Worm (Caenorhabditis elegans) whole organism, L4 larva: Measurements from ENCODE around the gene F48F5.6.

Source experiments
- F10B5.3 ChIP-seq: sonication (generic microtip); optimal IDR thresholded peaks from 2 replicates; lab custom pipeline; 2016; ENCODE audit warnings: mild to moderate bottlenecking, missing genetic modification characterization, missing compliant biosample characterization
- T20F7.1 ChIP-seq: fragments of 200-800 bp; sonication (Bioruptor generic); optimal IDR thresholded peaks from 2 replicates; lab custom pipeline; 2018; ENCODE audit warnings: mild to moderate bottlenecking, missing genetic modification characterization, missing compliant biosample characterization
- ama-1 ChIP-seq: fragments of 150-350 bp; optimal IDR thresholded peaks from 2 replicates; lab custom pipeline; 2014; ENCODE audit warnings: inconsistent platforms, mixed read lengths
- cey-2 ChIP-seq: sonication (generic microtip); optimal IDR thresholded peaks from 3 replicates; lab custom pipeline; 2017; ENCODE audit warnings: missing genetic modification characterization, mild to moderate bottlenecking, missing compliant biosample characterization, antibody characterized with exemption, borderline replicate concordance; ENCODE audit not compliant: insufficient read depth
- nhr-237 ChIP-seq: sonication (generic microtip); optimal IDR thresholded peaks from 2 replicates; lab custom pipeline; 2017; ENCODE audit warnings: missing biosample characterization, missing genetic modification characterization
- nhr-77 ChIP-seq: fragments of 150-350 bp; optimal IDR thresholded peaks from 2 replicates; lab custom pipeline; 2014; ENCODE audit warnings: missing biosample characterization, missing genetic modification characterization

ce11 chrV:20411659-20412058 lies 41.3 kb downstream of the F48F5.6 start, which contains the start of gene F53H2.3:
- TF ChIP-seq F10B5.3 (tag; lab: Kevin White, UChicago): no peak
- TF ChIP-seq nhr-77: no peak
- TF ChIP-seq nhr-237 (tag; lab: Kevin White, UChicago): no peak
- no peak for TF ChIP-seq cey-2 (tag; lab: Kevin White, UChicago)
- no peak for TF ChIP-seq T20F7.1 (GFP tag; lab: Kevin White, UChicago)
- TF ChIP-seq ama-1: no peak
